Fruit fly (Drosophila melanogaster) whole organism, embryonic: Measurements from ENCODE around the gene CG8236.
A peak's percentile ranks its signal among the peaks of the same experiment; 100 is the strongest.

Experiments used
- Awh ChIP-seq: fragments of 200-800 bp; sonication (Bioruptor generic); IDR thresholded peaks from 2 replicates; pipeline ENCODE4, ENCODE4 v1.3.6; 2022; ENCODE audit warnings: missing biosample characterization, missing genetic modification characterization
- CG10147 ChIP-seq: fragments of 200-800 bp; sonication (Bioruptor generic); optimal IDR thresholded peaks from 2 replicates; lab custom pipeline; 2019; ENCODE audit warnings: missing biosample characterization, mild to moderate bottlenecking, missing genetic modification characterization, moderate library complexity
- CG1024 ChIP-seq: fragments of 200-800 bp; sonication (Bioruptor generic); IDR thresholded peaks from 2 replicates; pipeline ENCODE4 v1.3.6; 2022; ENCODE audit warnings: missing biosample characterization, missing genetic modification characterization
- CG11504 ChIP-seq: fragments of 200-800 bp; sonication (Bioruptor generic); optimal IDR thresholded peaks from 3 replicates; lab custom pipeline; 2019; ENCODE audit warnings: missing biosample characterization, mild to moderate bottlenecking, missing genetic modification characterization, moderate library complexity
- CG11696 ChIP-seq: fragments of 200-800 bp; sonication (Bioruptor generic); IDR thresholded peaks from 2 replicates; pipeline ENCODE4 v1.3.6; 2022; ENCODE audit warnings: missing biosample characterization, missing genetic modification characterization
- CG14050 ChIP-seq: fragments of 200-800 bp; sonication (Bioruptor generic); IDR thresholded peaks from 3 replicates; pipeline ENCODE4 v1.3.6; 2022; ENCODE audit warnings: missing biosample characterization, missing genetic modification characterization
- CG1529 ChIP-seq: fragments of 200-800 bp; sonication (Bioruptor generic); optimal IDR thresholded peaks from 3 replicates; lab custom pipeline; 2018; ENCODE audit warnings: missing biosample characterization, missing genetic modification characterization
- CG17359 ChIP-seq: fragments of 200-800 bp; sonication (Bioruptor generic); optimal IDR thresholded peaks from 3 replicates; lab custom pipeline; 2018; ENCODE audit warnings: missing biosample characterization, mild to moderate bottlenecking, missing genetic modification characterization, moderate library complexity
- CG2202 ChIP-seq: fragments of 200-800 bp; sonication (Bioruptor generic); optimal IDR thresholded peaks from 2 replicates; lab custom pipeline; 2018; ENCODE audit warnings: missing biosample characterization, mild to moderate bottlenecking, missing genetic modification characterization
- CG4424 ChIP-seq: fragments of 200-800 bp; sonication (Bioruptor generic); optimal IDR thresholded peaks from 3 replicates; lab custom pipeline; 2016; ENCODE audit warnings: missing biosample characterization, missing genetic modification characterization
- CG5180 ChIP-seq: fragments of 200-800 bp; sonication (Bioruptor generic); optimal IDR thresholded peaks from 3 replicates; lab custom pipeline; 2017; ENCODE audit warnings: missing biosample characterization, missing genetic modification characterization, mild to moderate bottlenecking, moderate library complexity, missing genetic modification reagents
- CG6272 ChIP-seq: fragments of 200-800 bp; sonication (Bioruptor generic); IDR thresholded peaks from 2 replicates; pipeline ENCODE4 v1.3.6; 2022; ENCODE audit warnings: missing biosample characterization, missing genetic modification characterization
- CG7745 ChIP-seq: fragments of 200-800 bp; sonication (Bioruptor generic); optimal IDR thresholded peaks from 2 replicates; lab custom pipeline; 2018; ENCODE audit warnings: missing biosample characterization, mild to moderate bottlenecking, missing genetic modification characterization, moderate library complexity
- CG7963 ChIP-seq: fragments of 200-800 bp; sonication (Bioruptor generic); IDR thresholded peaks from 3 replicates; pipeline ENCODE4 v1.3.6; 2022; ENCODE audit warnings: missing biosample characterization, missing genetic modification characterization; ENCODE audit not compliant: partially characterized antibody
- CG8290 ChIP-seq, 3 experiments: fragments of 200-800 bp; sonication (Bioruptor generic); optimal IDR thresholded peaks; 2 replicates each; lab custom pipeline; 2016 to 2019; ENCODE audit warnings: missing biosample characterization in 3 of 3, missing genetic modification characterization in 3 of 3, mild to moderate bottlenecking in 2 of 3, moderate library complexity in 1 of 3
- CG8924 ChIP-seq: fragments of 200-800 bp; optimal IDR thresholded peaks from 3 replicates; lab custom pipeline; 2019; ENCODE audit warnings: missing biosample characterization, mild to moderate bottlenecking, missing genetic modification characterization, moderate library complexity
- CG8944 ChIP-seq: fragments of 200-800 bp; sonication (Bioruptor generic); optimal IDR thresholded peaks from 3 replicates; lab custom pipeline; 2016; ENCODE audit warnings: missing biosample characterization, missing genetic modification characterization
- CG9876 ChIP-seq: fragments of 200-800 bp; sonication (Bioruptor generic); optimal IDR thresholded peaks from 2 replicates; lab custom pipeline; 2016; ENCODE audit warnings: missing biosample characterization, missing genetic modification characterization
- Camta ChIP-seq: fragments of 200-800 bp; sonication (Bioruptor generic); optimal IDR thresholded peaks from 2 replicates; lab custom pipeline; 2016; ENCODE audit warnings: missing biosample characterization, missing genetic modification characterization
- Dip2 ChIP-seq: fragments of 200-800 bp; sonication (Bioruptor generic); IDR thresholded peaks from 2 replicates; pipeline ENCODE4 v1.3.6; 2022; ENCODE audit warnings: missing biosample characterization, missing genetic modification characterization
- Dref ChIP-seq: fragments of 200-800 bp; sonication (Bioruptor generic); IDR thresholded peaks from 2 replicates; pipeline ENCODE4 v1.3.6; 2022; ENCODE audit warnings: missing biosample characterization, missing genetic modification characterization
- E2f1 ChIP-seq: fragments of 200-800 bp; sonication (Bioruptor generic); IDR thresholded peaks from 2 replicates; pipeline ENCODE4 v1.3.6; 2022; ENCODE audit warnings: missing biosample characterization, missing genetic modification characterization
- ERR ChIP-seq: fragments of 200-800 bp; sonication (Bioruptor generic); optimal IDR thresholded peaks from 2 replicates; lab custom pipeline; 2016; ENCODE audit warnings: missing biosample characterization, missing genetic modification characterization
- H15 ChIP-seq: fragments of 200-800 bp; sonication (Bioruptor generic); IDR thresholded peaks from 3 replicates; pipeline ENCODE4 v1.3.6; 2022; ENCODE audit warnings: missing biosample characterization, missing genetic modification characterization
- HLH54F ChIP-seq: fragments of 200-800 bp; sonication (Bioruptor generic); optimal IDR thresholded peaks from 3 replicates; lab custom pipeline; 2016; ENCODE audit warnings: missing biosample characterization, missing genetic modification characterization
- HmgD ChIP-seq: fragments of 200-800 bp; sonication (Bioruptor generic); optimal IDR thresholded peaks from 3 replicates; lab custom pipeline; 2016; ENCODE audit warnings: missing biosample characterization, missing genetic modification characterization
- Nf-YA ChIP-seq: fragments of 200-800 bp; sonication (Bioruptor generic); IDR thresholded peaks from 2 replicates; pipeline ENCODE4 v1.3.6; 2022; ENCODE audit warnings: missing biosample characterization, missing genetic modification characterization
- Rx ChIP-seq: fragments of 200-800 bp; sonication (Bioruptor generic); IDR thresholded peaks from 2 replicates; pipeline ENCODE4 v1.3.6; 2022; ENCODE audit warnings: missing biosample characterization, missing genetic modification characterization
- Six4 ChIP-seq: fragments of 200-800 bp; sonication (Bioruptor generic); optimal IDR thresholded peaks from 2 replicates; lab custom pipeline; 2016; ENCODE audit warnings: missing biosample characterization, missing genetic modification characterization
- Sox100B ChIP-seq: fragments of 200-800 bp; sonication (Bioruptor generic); optimal IDR thresholded peaks from 3 replicates; lab custom pipeline; 2018; ENCODE audit warnings: missing biosample characterization, mild to moderate bottlenecking, missing genetic modification characterization
- Usf ChIP-seq: fragments of 200-800 bp; sonication (Bioruptor generic); optimal IDR thresholded peaks from 2 replicates; lab custom pipeline; 2017; ENCODE audit warnings: missing genotype, missing biosample characterization, missing genetic modification characterization
- Xrp1 ChIP-seq: fragments of 200-800 bp; sonication (Bioruptor generic); IDR thresholded peaks from 2 replicates; pipeline ENCODE4 v1.3.6; 2022; ENCODE audit warnings: missing biosample characterization, missing genetic modification characterization
- ab ChIP-seq: fragments of 200-800 bp; sonication (Bioruptor generic); optimal IDR thresholded peaks from 2 replicates; lab custom pipeline; 2016; ENCODE audit warnings: missing biosample characterization, missing genetic modification characterization
- az2 ChIP-seq: fragments of 200-800 bp; sonication (Bioruptor generic); optimal IDR thresholded peaks from 3 replicates; lab custom pipeline; 2016; ENCODE audit warnings: missing biosample characterization, missing genetic modification characterization
- bcd ChIP-seq: fragments of 200-800 bp; sonication (Bioruptor generic); optimal IDR thresholded peaks from 2 replicates; lab custom pipeline; 2017; ENCODE audit warnings: missing biosample characterization, mild to moderate bottlenecking, missing genetic modification characterization
- bowl ChIP-seq: fragments of 200-800 bp; sonication (Bioruptor generic); IDR thresholded peaks from 2 replicates; pipeline ENCODE4 v1.3.6; 2022; ENCODE audit warnings: missing biosample characterization, missing genetic modification characterization
- ci ChIP-seq: fragments of 200-800 bp; sonication (Bioruptor generic); IDR thresholded peaks from 3 replicates; pipeline ENCODE4 v1.3.6; 2022; ENCODE audit warnings: missing biosample characterization, missing genetic modification characterization
- cwo ChIP-seq: fragments of 200-800 bp; sonication (Bioruptor generic); optimal IDR thresholded peaks from 3 replicates; lab custom pipeline; 2017; ENCODE audit warnings: missing biosample characterization, missing genetic modification characterization, mild to moderate bottlenecking, moderate library complexity, missing genetic modification reagents
- dpn ChIP-seq, 2 experiments: fragments of 200-800 bp; sonication (Bioruptor generic); optimal IDR thresholded peaks; 3 replicates each; lab custom pipeline; 2016; ENCODE audit warnings: missing biosample characterization in 2 of 2, missing genetic modification characterization in 2 of 2
- eve ChIP-seq, 2 experiments: fragments of >200 bp; optimal IDR thresholded peaks; 2 replicates each; lab custom pipeline; 2017; ENCODE audit warnings: missing biosample characterization in 2 of 2, missing genetic modification characterization in 2 of 2
- fd3F ChIP-seq: fragments of 200-800 bp; sonication (Bioruptor generic); optimal IDR thresholded peaks from 2 replicates; lab custom pipeline; 2018; ENCODE audit warnings: missing biosample characterization, mild to moderate bottlenecking, missing genetic modification characterization, moderate library complexity
- klu ChIP-seq: fragments of 200-800 bp; sonication (Bioruptor generic); IDR thresholded peaks from 2 replicates; pipeline ENCODE4 v1.3.6; 2022; ENCODE audit warnings: missing biosample characterization, missing genetic modification characterization
- lab ChIP-seq: fragments of 200-800 bp; sonication (Bioruptor generic); optimal IDR thresholded peaks from 3 replicates; lab custom pipeline; 2017; ENCODE audit warnings: missing biosample characterization, missing genetic modification characterization, mild to moderate bottlenecking, moderate library complexity, missing genetic modification reagents
- lbe ChIP-seq: fragments of 200-800 bp; sonication (Bioruptor generic); optimal IDR thresholded peaks from 2 replicates; lab custom pipeline; 2016; ENCODE audit warnings: missing biosample characterization, mild to moderate bottlenecking, missing genetic modification characterization
- mam ChIP-seq: fragments of 200-800 bp; sonication (Bioruptor generic); optimal IDR thresholded peaks from 3 replicates; lab custom pipeline; 2016; ENCODE audit warnings: missing biosample characterization, missing genetic modification characterization
- schlank ChIP-seq: fragments of 200-800 bp; sonication (Bioruptor generic); optimal IDR thresholded peaks from 2 replicates; lab custom pipeline; 2018; ENCODE audit warnings: missing biosample characterization, mild to moderate bottlenecking, missing genetic modification characterization
- tin ChIP-seq: fragments of 200-800 bp; sonication (Bioruptor generic); optimal IDR thresholded peaks from 3 replicates; lab custom pipeline; 2016; ENCODE audit warnings: missing biosample characterization, missing genetic modification characterization
- tll ChIP-seq, 2 experiments: fragments of 200-800 bp in 1 of 2; fragments of >200 bp in 1 of 2; sonication (Bioruptor generic) in 1 of 2; optimal IDR thresholded peaks; 2 replicates each; lab custom pipeline; 2017 to 2019; ENCODE audit warnings: missing biosample characterization in 2 of 2, missing genetic modification characterization in 2 of 2, mild to moderate bottlenecking in 1 of 2, moderate library complexity in 1 of 2

Gene CG8236

DNA sequence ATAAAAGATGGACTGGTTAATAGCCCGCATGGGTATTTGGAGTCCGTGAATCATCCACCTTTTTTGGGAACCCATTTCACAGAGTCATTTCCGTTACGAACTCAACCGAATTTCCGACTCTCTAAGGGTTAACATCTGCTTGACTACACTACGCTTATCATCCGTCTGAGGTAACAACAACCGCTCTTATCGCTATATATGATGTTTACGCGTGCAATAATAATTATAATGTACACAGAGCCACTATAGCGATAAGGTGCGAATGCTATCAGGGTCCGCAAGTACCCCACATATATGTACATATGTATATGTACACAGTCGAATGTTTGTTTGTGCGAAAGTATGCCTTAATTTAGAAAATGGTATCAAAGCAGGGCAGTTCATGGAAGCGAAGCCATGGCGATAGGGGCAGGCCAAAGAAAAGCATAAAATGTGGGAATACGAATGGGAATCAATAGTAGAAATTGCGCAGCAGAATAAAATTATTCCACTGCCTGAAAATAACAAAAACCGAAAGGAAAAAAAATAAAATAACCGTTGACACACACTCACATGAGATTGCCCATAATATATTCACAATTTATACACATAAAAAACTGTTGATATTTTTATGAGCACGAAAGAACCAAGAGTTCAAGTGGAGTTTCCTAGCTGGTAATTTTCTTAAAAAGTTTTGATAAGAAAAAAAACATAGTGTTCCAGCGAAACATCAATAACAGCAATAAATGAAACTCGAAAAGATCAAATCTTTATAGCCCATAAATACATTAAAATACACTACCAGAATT, 41.4 kb downstream of the CG8236 start (continued):
- peak; percentile 64 for TF ChIP-seq bcd (GFP tag; lab: Kevin White, UChicago)
- peak; percentile 90 for TF ChIP-seq CG1529
- peak; percentile 69 for TF ChIP-seq mam
- no peak for TF ChIP-seq Dip2 (GFP tag; lab: Robert Waterston, UW)
- TF ChIP-seq lab (GFP tag; lab: Kevin White, UChicago): peak; percentile 95
- peak; percentile 90 for TF ChIP-seq CG2202
- TF ChIP-seq lbe: peak; percentile 79
- TF ChIP-seq CG9876: peak; percentile 56
- TF ChIP-seq HLH54F (GFP tag; lab: Kevin White, UChicago): peak; percentile 59
- TF ChIP-seq CG6272 (GFP tag; lab: Robert Waterston, UW): no peak
- peak; percentile 0 for TF ChIP-seq CG10147 (GFP tag; lab: Kevin White, UChicago)
- TF ChIP-seq CG8944 (GFP tag; lab: Kevin White, UChicago): peak; percentile 55
- TF ChIP-seq H15 (GFP tag; lab: Robert Waterston, UW): 0 out of 3 replicates have a peak, but pooled peaks have one; percentile 16
- TF ChIP-seq fd3F: peak; percentile 68
- TF ChIP-seq Dref (GFP tag; lab: Robert Waterston, UW): no peak; the same call in 1 of the 2 replicates
- peak; percentile 88 for TF ChIP-seq Xrp1 (GFP tag; lab: Robert Waterston, UW)
- peak; percentile 91 for TF ChIP-seq CG17359 (tag; lab: Kevin White, UChicago)
- no peak for TF ChIP-seq CG11504 (tag; lab: Kevin White, UChicago)
- peak; percentile 95 for TF ChIP-seq CG7745 (tag; lab: Kevin White, UChicago)
- peak; percentile 67 for TF ChIP-seq bowl (GFP tag; lab: Robert Waterston, UW)
- TF ChIP-seq klu: peak; percentile 31; the same call in 1 of the 2 replicates
- peak; percentile 93 for TF ChIP-seq schlank (tag; lab: Kevin White, UChicago)
- TF ChIP-seq Nf-YA (GFP tag; lab: Robert Waterston, UW): peak; percentile 70
- peak; percentile 22 for TF ChIP-seq Usf (GFP tag; lab: Kevin White, UChicago)
- no peak for TF ChIP-seq ab (GFP tag; lab: Kevin White, UChicago)
- TF ChIP-seq tll (GFP tag; optimal IDR thresholded peaks at IDR 0.05; lab: Kevin White, UChicago): peak in 1 of 2 experiments; percentile 24
- TF ChIP-seq CG4424 (GFP tag; lab: Kevin White, UChicago): peak; percentile 44
- no peak for TF ChIP-seq CG7963
- peak; percentile 67 for TF ChIP-seq CG8924
- TF ChIP-seq az2: peak; percentile 41
- peak; percentile 94 for TF ChIP-seq Awh (GFP tag; lab: Robert Waterston, UW)
- no peak for TF ChIP-seq tin (GFP tag; lab: Kevin White, UChicago)
- TF ChIP-seq Sox100B: peak; percentile 75
- TF ChIP-seq eve (GFP tag; optimal IDR thresholded peaks at IDR 0.05; lab: Kevin White, UChicago): no peak
- TF ChIP-seq CG14050 (GFP tag; lab: Robert Waterston, UW): peak; percentile 48; the same call in 1 of the 3 replicates
- TF ChIP-seq Six4: peak; percentile 50
- TF ChIP-seq Camta: peak; percentile 71
- peak; percentile 91 for TF ChIP-seq CG5180
- peak; percentile 62 for TF ChIP-seq CG8290 (GFP tag; optimal IDR thresholded peaks at IDR 0.05; lab: Kevin White, UChicago)
- TF ChIP-seq CG8290 (tag; optimal IDR thresholded peaks at IDR 0.05; lab: Kevin White, UChicago): peak; percentile 95 to 98
- TF ChIP-seq ERR (GFP tag; lab: Kevin White, UChicago): peak; percentile 75
- peak; percentile 66 for TF ChIP-seq Rx
- TF ChIP-seq CG11696 (GFP tag; lab: Robert Waterston, UW): peak; percentile 73
- peak; percentile 49; the same call in 1 of the 2 replicates for TF ChIP-seq E2f1 (GFP tag; lab: Robert Waterston, UW)
- peak; percentile 40 for TF ChIP-seq HmgD
- TF ChIP-seq cwo (GFP tag; lab: Kevin White, UChicago): peak; percentile 75
- TF ChIP-seq ci (GFP tag; lab: Robert Waterston, UW): peak; percentile 95
- TF ChIP-seq dpn (GFP tag; optimal IDR thresholded peaks at IDR 0.05; lab: Kevin White, UChicago): peak in 1 of 2 experiments; percentile 70
- TF ChIP-seq CG1024 (GFP tag; lab: Robert Waterston, UW): peak; percentile 61; the same call in 1 of the 2 replicates
